Worm (Caenorhabditis elegans) whole organism, L3 larva: ENCODE measurements around the gene Y66A7A.9.

ENCODE experiments used
- ZK546.5 ChIP-seq: sonication (generic microtip); optimal IDR thresholded peaks from 2 replicates; lab custom pipeline; 2017; ENCODE audit warnings: missing biosample characterization, missing genetic modification characterization
- aly-2 ChIP-seq: fragments of 150-350 bp; optimal IDR thresholded peaks from 2 replicates; lab custom pipeline; 2014; ENCODE audit warnings: missing biosample characterization, missing genetic modification characterization
- ceh-16 ChIP-seq: sonication (generic microtip); optimal IDR thresholded peaks from 2 replicates; lab custom pipeline; 2017; ENCODE audit warnings: missing biosample characterization, missing genetic modification characterization
- ceh-28 ChIP-seq: fragments of 150-350 bp; optimal IDR thresholded peaks from 2 replicates; lab custom pipeline; 2014; ENCODE audit warnings: missing biosample characterization, missing genetic modification reagents, missing genetic modification characterization
- ceh-9 ChIP-seq: sonication (generic microtip); optimal IDR thresholded peaks from 2 replicates; lab custom pipeline; 2018; ENCODE audit warnings: missing biosample characterization, missing genetic modification characterization
- daf-12 ChIP-seq: fragments of 150-350 bp; optimal IDR thresholded peaks from 2 replicates; lab custom pipeline; 2014; ENCODE audit warnings: missing biosample characterization, missing genetic modification reagents, missing genetic modification characterization
- egl-27 ChIP-seq: sonication (generic microtip); optimal IDR thresholded peaks from 4 replicates; lab custom pipeline; 2017; ENCODE audit warnings: missing biosample characterization, missing genetic modification reagents, missing genetic modification characterization
- egl-5 ChIP-seq: fragments of 150-350 bp; optimal IDR thresholded peaks from 2 replicates; lab custom pipeline; 2017; ENCODE audit warnings: missing biosample characterization, missing genetic modification reagents, missing genetic modification characterization, inconsistent platforms
- elt-2 ChIP-seq: sonication (generic microtip); optimal IDR thresholded peaks from 2 replicates; lab custom pipeline; 2016; ENCODE audit warnings: missing genetic modification reagents, mild to moderate bottlenecking, missing genetic modification characterization, missing compliant biosample characterization
- elt-3 ChIP-seq, 3 experiments: fragments of 150-350 bp in 1 of 3; sonication (generic microtip) in 2 of 3; optimal IDR thresholded peaks; 2 replicates in 2 of 3; 4 replicates in 1 of 3; lab custom pipeline; 2014 to 2017; ENCODE audit warnings: missing biosample characterization in 3 of 3, missing genetic modification characterization in 3 of 3
- fkh-10 ChIP-seq: sonication (generic microtip); optimal IDR thresholded peaks from 2 replicates; lab custom pipeline; 2017; ENCODE audit warnings: missing biosample characterization, missing genetic modification reagents, missing genetic modification characterization
- fos-1 ChIP-seq: fragments of 150-350 bp; optimal IDR thresholded peaks from 2 replicates; lab custom pipeline; 2014; ENCODE audit warnings: missing biosample characterization, missing genetic modification characterization
- hmg-11 ChIP-seq: sonication (generic microtip); optimal IDR thresholded peaks from 2 replicates; lab custom pipeline; 2016; ENCODE audit warnings: missing genetic modification characterization, missing compliant biosample characterization
- jun-1 ChIP-seq: fragments of 150-350 bp; optimal IDR thresholded peaks from 2 replicates; lab custom pipeline; 2014; ENCODE audit warnings: missing biosample characterization, missing genetic modification reagents, missing genetic modification characterization
- lin-15B ChIP-seq: fragments of 150-350 bp; optimal IDR thresholded peaks from 2 replicates; lab custom pipeline; 2014; ENCODE audit warnings: missing biosample characterization, missing genetic modification characterization
- lin-39 ChIP-seq: fragments of 150-350 bp; optimal IDR thresholded peaks from 2 replicates; lab custom pipeline; 2018; ENCODE audit warnings: missing biosample characterization, missing genetic modification reagents, missing genetic modification characterization
- mdl-1 ChIP-seq: fragments of 150-350 bp; optimal IDR thresholded peaks from 2 replicates; lab custom pipeline; 2014; ENCODE audit warnings: missing biosample characterization, missing genetic modification characterization
- nfya-1 ChIP-seq: sonication (generic microtip); optimal IDR thresholded peaks from 2 replicates; lab custom pipeline; 2017; ENCODE audit warnings: missing genetic modification characterization, mild to moderate bottlenecking, missing compliant biosample characterization, antibody characterized with exemption, moderate library complexity; ENCODE audit not compliant: insufficient read depth
- nhr-23 ChIP-seq: fragments of 150-350 bp; optimal IDR thresholded peaks from 2 replicates; lab custom pipeline; 2014; ENCODE audit warnings: missing biosample characterization, missing genetic modification reagents, missing genetic modification characterization
- nhr-25 ChIP-seq: sonication (generic microtip); optimal IDR thresholded peaks from 2 replicates; lab custom pipeline; 2017; ENCODE audit warnings: missing biosample characterization, missing genetic modification characterization
- nhr-43 ChIP-seq: sonication (generic microtip); optimal IDR thresholded peaks from 2 replicates; lab custom pipeline; 2016; ENCODE audit warnings: mild to moderate bottlenecking, missing genetic modification characterization, missing compliant biosample characterization; ENCODE audit not compliant: poor library complexity, severe bottlenecking
- nhr-76 ChIP-seq: fragments of 150-350 bp; sonication (generic microtip); optimal IDR thresholded peaks from 5 replicates; lab custom pipeline; 2014; ENCODE audit warnings: missing biosample characterization, missing genetic modification characterization
- nhr-77 ChIP-seq: fragments of 150-350 bp; optimal IDR thresholded peaks from 2 replicates; lab custom pipeline; 2014; ENCODE audit warnings: missing biosample characterization, missing genetic modification characterization
- pha-4 ChIP-seq: fragments of 150-350 bp; optimal IDR thresholded peaks from 2 replicates; lab custom pipeline; 2014; ENCODE audit warnings: missing biosample characterization, missing genetic modification reagents, missing genetic modification characterization
- sea-2 ChIP-seq: fragments of 150-350 bp; sonication (generic microtip); optimal IDR thresholded peaks from 4 replicates; lab custom pipeline; 2014; ENCODE audit warnings: missing biosample characterization, missing genetic modification reagents, missing genetic modification characterization
- tbx-2 ChIP-seq: sonication (generic microtip); optimal IDR thresholded peaks from 2 replicates; lab custom pipeline; 2016; ENCODE audit warnings: mild to moderate bottlenecking, missing genetic modification characterization, missing compliant biosample characterization
- unc-62 ChIP-seq: fragments of 150-350 bp; sonication (generic microtip); optimal IDR thresholded peaks from 4 replicates; lab custom pipeline; 2014; ENCODE audit warnings: missing biosample characterization, missing genetic modification reagents, missing genetic modification characterization
- zag-1 ChIP-seq: fragments of 150-350 bp; optimal IDR thresholded peaks from 2 replicates; lab custom pipeline; 2014; ENCODE audit warnings: missing biosample characterization, missing genetic modification characterization
- ztf-11 ChIP-seq: fragments of 150-350 bp; optimal IDR thresholded peaks from 2 replicates; lab custom pipeline; 2014; ENCODE audit warnings: missing biosample characterization, missing genetic modification characterization
- ztf-4 ChIP-seq: fragments of 150-350 bp; optimal IDR thresholded peaks from 2 replicates; lab custom pipeline; 2014; ENCODE audit warnings: missing biosample characterization, missing genetic modification characterization

The Y66A7A.9 gene

DNA sequence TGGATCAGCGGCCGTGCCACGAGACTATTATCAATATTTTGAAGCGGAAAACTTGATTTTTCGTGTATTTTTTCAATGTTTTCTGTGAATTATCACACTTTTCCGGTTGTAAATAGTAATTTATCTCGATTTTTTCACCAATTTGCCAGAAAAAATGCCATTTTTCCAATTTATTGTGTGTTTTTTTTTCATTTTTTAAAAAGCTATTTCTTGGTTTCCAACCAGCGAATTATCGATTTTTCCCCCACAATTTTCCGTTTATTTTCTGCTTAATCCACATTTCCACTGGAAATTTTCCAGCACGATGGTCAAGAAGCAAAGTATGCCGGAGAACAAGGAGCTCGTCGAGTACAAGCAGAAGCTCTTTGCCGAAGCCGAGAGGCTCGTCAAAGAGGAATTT, 44.4 kb downstream of the Y66A7A.9 start, which contains the start of gene psme-3:
Gene psme-3, plus strand, starts transcription at position 301 of the 400 bp plus-strand sequence.
- TF ChIP-seq ZK546.5 (tag; lab: Kevin White, UChicago) = no peak
- no peak for TF ChIP-seq elt-3 (tag; optimal IDR thresholded peaks at IDR 0.05; lab: Kevin White, UChicago)
- no peak for TF ChIP-seq lin-15B
- no peak for TF ChIP-seq nhr-25
- no peak for TF ChIP-seq ztf-4 (tag; lab: Kevin White, UChicago)
- TF ChIP-seq unc-62 (GFP tag; lab: Kevin White, UChicago) = no peak
- no peak for TF ChIP-seq nhr-77 (tag; lab: Kevin White, UChicago)
- no peak for TF ChIP-seq nhr-76 (tag; lab: Kevin White, UChicago)
- TF ChIP-seq pha-4 (tag; lab: Kevin White, UChicago) = no peak
- TF ChIP-seq egl-5 = no peak
- no peak for TF ChIP-seq jun-1 (tag; lab: Kevin White, UChicago)
- TF ChIP-seq mdl-1 (tag; lab: Kevin White, UChicago) = no peak
- no peak for TF ChIP-seq hmg-11 (tag; lab: Kevin White, UChicago)
- TF ChIP-seq egl-27 (tag; lab: Kevin White, UChicago) = no peak
- no peak for TF ChIP-seq aly-2
- no peak for TF ChIP-seq ztf-11
- no peak for TF ChIP-seq ceh-9 (tag; lab: Kevin White, UChicago)
- no peak for TF ChIP-seq ceh-28 (tag; lab: Kevin White, UChicago)
- no peak for TF ChIP-seq tbx-2 (tag; lab: Kevin White, UChicago)
- TF ChIP-seq, all 47 proteins: peak for 0

ce11 chrIII:11565602-11566001, 46.7 kb downstream of the Y66A7A.9 start, which contains the start of gene Y66D12A.10:
Gene Y66D12A.10, plus strand, starts transcription at chrIII:11565874.
- no peak for TF ChIP-seq nhr-25
- TF ChIP-seq lin-15B = peak; percentile 83
- TF ChIP-seq nhr-23 (tag; lab: Kevin White, UChicago) = peak; percentile 40
- TF ChIP-seq nfya-1 (tag; lab: Kevin White, UChicago) = peak; percentile 56

- no peak for TF ChIP-seq elt-2 (tag; lab: Kevin White, UChicago)
- no peak for TF ChIP-seq fkh-10 (GFP tag; lab: Kevin White, UChicago)
Measured at ce11 chrIII:11563417-11563949, 48.8 kb downstream of the Y66A7A.9 start, which contains the start of gene Y66D12A.11. Gene Y66D12A.11, plus strand, starts transcription at chrIII:11563467.

ce11 chrIII:11561597-11561996, 50.7 kb downstream of the Y66A7A.9 start:
- TF ChIP-seq sea-2 (no peak), ceh-9 (tag; lab: Kevin White, UChicago) (no peak), daf-12 (tag; lab: Kevin White, UChicago) (no peak), zag-1 (tag; lab: Kevin White, UChicago) (no peak), ceh-28 (tag; lab: Kevin White, UChicago) (no peak), unc-62 (GFP tag; lab: Kevin White, UChicago) (no peak), lin-39 (tag; lab: Kevin White, UChicago) (no peak), nhr-43 (tag; lab: Kevin White, UChicago) (no peak), ceh-16 (tag; lab: Kevin White, UChicago) (no peak), ztf-11 (no peak), nhr-23 (tag; lab: Kevin White, UChicago) (no peak), tbx-2 (tag; lab: Kevin White, UChicago) (no peak), fos-1 (tag; lab: Kevin White, UChicago) (no peak)
